Worm (Caenorhabditis elegans) whole organism, L2 larva: ENCODE measurements around the gene F43C11.4.

Experiments used
- C34F6.9 ChIP-seq: fragments of 150-350 bp; optimal IDR thresholded peaks from 2 replicates; lab custom pipeline; 2014; ENCODE audit warnings: missing biosample characterization, missing genetic modification characterization
- R02D3.7 ChIP-seq: fragments of 150-350 bp; optimal IDR thresholded peaks from 2 replicates; lab custom pipeline; 2014; ENCODE audit warnings: missing biosample characterization, missing genetic modification characterization
- Y55F3AM.14 ChIP-seq: fragments of 200-800 bp; sonication (Bioruptor generic); optimal IDR thresholded peaks from 2 replicates; lab custom pipeline; 2018; ENCODE audit warnings: mild to moderate bottlenecking, missing genetic modification characterization, missing compliant biosample characterization
- ZK546.5 ChIP-seq: sonication (generic microtip); optimal IDR thresholded peaks from 2 replicates; lab custom pipeline; 2017; ENCODE audit warnings: missing biosample characterization, missing genetic modification characterization
- aly-2 ChIP-seq: fragments of 150-350 bp; optimal IDR thresholded peaks from 2 replicates; lab custom pipeline; 2014; ENCODE audit warnings: missing biosample characterization, missing genetic modification characterization
- ceh-82 ChIP-seq: fragments of 150-350 bp; optimal IDR thresholded peaks from 2 replicates; lab custom pipeline; 2014; ENCODE audit warnings: missing biosample characterization, missing genetic modification characterization
- dmd-4 ChIP-seq: sonication (generic microtip); optimal IDR thresholded peaks from 2 replicates; lab custom pipeline; 2017; ENCODE audit warnings: missing biosample characterization, missing genetic modification characterization
- egl-27 ChIP-seq: sonication (generic microtip); optimal IDR thresholded peaks from 3 replicates; lab custom pipeline; 2017; ENCODE audit warnings: missing biosample characterization, missing genetic modification reagents, missing genetic modification characterization
- elt-1 ChIP-seq: fragments of 150-350 bp; optimal IDR thresholded peaks from 2 replicates; lab custom pipeline; 2014; ENCODE audit warnings: missing biosample characterization, missing genetic modification characterization
- elt-3 ChIP-seq: sonication (generic microtip); optimal IDR thresholded peaks from 2 replicates; lab custom pipeline; 2017; ENCODE audit warnings: missing biosample characterization, missing genetic modification characterization
- fos-1 ChIP-seq: fragments of 150-350 bp; optimal IDR thresholded peaks from 2 replicates; lab custom pipeline; 2014; ENCODE audit warnings: missing biosample characterization, missing genetic modification characterization
- gmeb-1 ChIP-seq: fragments of 150-350 bp; optimal IDR thresholded peaks from 2 replicates; lab custom pipeline; 2014; ENCODE audit warnings: missing biosample characterization, missing genetic modification characterization
- lin-11 ChIP-seq: fragments of 150-350 bp; sonication (generic microtip); optimal IDR thresholded peaks from 2 replicates; lab custom pipeline; 2014; ENCODE audit warnings: missing biosample characterization, missing genetic modification characterization, inconsistent platforms, mixed read lengths
- lin-13 ChIP-seq: fragments of 150-350 bp; optimal IDR thresholded peaks from 2 replicates; lab custom pipeline; 2014; ENCODE audit warnings: missing biosample characterization, missing genetic modification reagents, missing genetic modification characterization
- lin-39 ChIP-seq: fragments of 150-350 bp; optimal IDR thresholded peaks from 2 replicates; lab custom pipeline; 2014; ENCODE audit warnings: missing biosample characterization, missing genetic modification reagents, missing genetic modification characterization
- lsy-2 ChIP-seq, 2 experiments: fragments of 150-350 bp in 1 of 2; sonication (generic microtip) in 1 of 2; optimal IDR thresholded peaks; 2 replicates each; lab custom pipeline; 2014 to 2017; ENCODE audit warnings: missing biosample characterization in 2 of 2, missing genetic modification characterization in 2 of 2
- mdl-1 ChIP-seq, 2 experiments: fragments of 150-350 bp in 1 of 2; sonication (generic microtip) in 1 of 2; optimal IDR thresholded peaks; 2 replicates each; lab custom pipeline; 2017; ENCODE audit warnings: missing biosample characterization in 2 of 2, missing genetic modification characterization in 2 of 2
- nhr-10 ChIP-seq: sonication (generic microtip); optimal IDR thresholded peaks from 2 replicates; lab custom pipeline; 2017; ENCODE audit warnings: missing biosample characterization, missing genetic modification characterization
- nhr-11 ChIP-seq: fragments of 150-350 bp; optimal IDR thresholded peaks from 2 replicates; lab custom pipeline; 2014; ENCODE audit warnings: missing biosample characterization, missing genetic modification characterization
- nhr-12 ChIP-seq: fragments of 150-350 bp; optimal IDR thresholded peaks from 2 replicates; lab custom pipeline; 2014; ENCODE audit warnings: missing biosample characterization, missing genetic modification characterization
- nhr-129 ChIP-seq: fragments of 150-350 bp; optimal IDR thresholded peaks from 2 replicates; lab custom pipeline; 2014; ENCODE audit warnings: missing biosample characterization, missing genetic modification characterization
- nhr-21 ChIP-seq: fragments of 150-350 bp; optimal IDR thresholded peaks from 2 replicates; lab custom pipeline; 2014; ENCODE audit warnings: missing biosample characterization, missing genetic modification characterization
- nhr-237 ChIP-seq: fragments of 150-350 bp; optimal IDR thresholded peaks from 2 replicates; lab custom pipeline; 2014; ENCODE audit warnings: missing biosample characterization, missing genetic modification characterization
- nhr-25 ChIP-seq: fragments of 150-350 bp; sonication (generic microtip); optimal IDR thresholded peaks from 3 replicates; lab custom pipeline; 2014; ENCODE audit warnings: missing biosample characterization, missing genetic modification characterization
- nhr-6 ChIP-seq: fragments of 150-350 bp; optimal IDR thresholded peaks from 2 replicates; lab custom pipeline; 2014; ENCODE audit warnings: missing biosample characterization, missing genetic modification characterization
- nhr-77 ChIP-seq: fragments of 150-350 bp; optimal IDR thresholded peaks from 2 replicates; lab custom pipeline; 2014; ENCODE audit warnings: missing biosample characterization, missing genetic modification characterization
- peb-1 ChIP-seq: fragments of 150-350 bp; optimal IDR thresholded peaks from 2 replicates; lab custom pipeline; 2014; ENCODE audit warnings: missing biosample characterization, missing genetic modification characterization
- skn-1 ChIP-seq: sonication (generic microtip); optimal IDR thresholded peaks from 2 replicates; lab custom pipeline; 2017; ENCODE audit warnings: missing biosample characterization, missing genetic modification characterization
- sma-3 ChIP-seq: sonication (generic microtip); optimal IDR thresholded peaks from 2 replicates; lab custom pipeline; 2016; ENCODE audit warnings: missing genetic modification reagents, missing genetic modification characterization, missing compliant biosample characterization
- sma-9 ChIP-seq, 2 experiments: fragments of 150-350 bp in 1 of 2; sonication (generic microtip) in 1 of 2; optimal IDR thresholded peaks; 2 replicates each; lab custom pipeline; 2014 to 2016; ENCODE audit warnings: missing genetic modification characterization in 2 of 2, mild to moderate bottlenecking in 1 of 2, missing biosample characterization in 1 of 2, missing compliant biosample characterization in 1 of 2, missing genetic modification reagents in 1 of 2, moderate library complexity in 1 of 2
- snpc-4 ChIP-seq: fragments of 150-350 bp; optimal IDR thresholded peaks from 2 replicates; lab custom pipeline; 2014; ENCODE audit warnings: missing biosample characterization, missing genetic modification characterization
- unc-39 ChIP-seq: fragments of 150-350 bp; optimal IDR thresholded peaks from 2 replicates; lab custom pipeline; 2014; ENCODE audit warnings: missing biosample characterization, missing genetic modification characterization
- unc-62 ChIP-seq: fragments of 150-350 bp; optimal IDR thresholded peaks from 2 replicates; lab custom pipeline; 2014; ENCODE audit warnings: missing biosample characterization, missing genetic modification reagents, missing genetic modification characterization
- ztf-11 ChIP-seq: sonication (generic microtip); optimal IDR thresholded peaks from 2 replicates; lab custom pipeline; 2017; ENCODE audit warnings: missing biosample characterization, missing genetic modification characterization
- ztf-4 ChIP-seq: fragments of 150-350 bp; optimal IDR thresholded peaks from 2 replicates; lab custom pipeline; 2014; ENCODE audit warnings: missing biosample characterization, missing genetic modification characterization

The F43C11.4 gene

ce11 chrII:2342004-2342479, 4.7 kb upstream of the F43C11.4 start, which contains the start of gene F43C11.6 (continued):
- TF ChIP-seq sma-9 (GFP tag; optimal IDR thresholded peaks at IDR 0.05; lab: Kevin White, UChicago) (no peak), sma-9 (tag; optimal IDR thresholded peaks at IDR 0.05; lab: Kevin White, UChicago) (no peak), nhr-6 (tag; lab: Kevin White, UChicago) (no peak), nhr-237 (tag; lab: Kevin White, UChicago) (no peak), nhr-129 (tag; lab: Kevin White, UChicago) (peak; percentile 13), lin-13 (peak; percentile 42), unc-39 (no peak)

ce11 chrII:2352546-2352945, 5.8 kb downstream of the F43C11.4 start, which contains the start of gene F43C11.10:
TSS of gene F43C11.10 (minus strand) at chrII:2352646.
- TF ChIP-seq nhr-21 (tag; lab: Kevin White, UChicago) (no peak), skn-1 (no peak), aly-2 (tag; lab: Kevin White, UChicago) (no peak), dmd-4 (tag; lab: Kevin White, UChicago) (no peak), elt-1 (tag; lab: Kevin White, UChicago) (no peak), lin-39 (tag; lab: Kevin White, UChicago) (no peak), ztf-11 (no peak), elt-3 (tag; lab: Kevin White, UChicago) (no peak), sma-9 (GFP tag; optimal IDR thresholded peaks at IDR 0.05; lab: Kevin White, UChicago) (no peak), sma-9 (tag; optimal IDR thresholded peaks at IDR 0.05; lab: Kevin White, UChicago) (no peak), nhr-237 (tag; lab: Kevin White, UChicago) (no peak), gmeb-1 (no peak), lin-11 (tag; lab: Kevin White, UChicago) (no peak), R02D3.7 (tag; lab: Kevin White, UChicago) (no peak), nhr-77 (tag; lab: Kevin White, UChicago) (no peak), lsy-2 (tag; optimal IDR thresholded peaks at IDR 0.05; lab: Kevin White, UChicago) (no peak), nhr-25 (tag; lab: Kevin White, UChicago) (no peak), nhr-10 (tag; lab: Kevin White, UChicago) (no peak)
- TF ChIP-seq, all 48 proteins: peak for 0

- TF ChIP-seq gmeb-1 (no peak), elt-1 (tag; lab: Kevin White, UChicago) (no peak), unc-39 (no peak), Y55F3AM.14 (GFP tag; lab: Kevin White, UChicago) (no peak), egl-27 (no peak), C34F6.9 (tag; lab: Kevin White, UChicago) (no peak), peb-1 (tag; lab: Kevin White, UChicago) (no peak), dmd-4 (tag; lab: Kevin White, UChicago) (no peak), nhr-12 (no peak), ztf-4 (tag; lab: Kevin White, UChicago) (no peak), nhr-25 (tag; lab: Kevin White, UChicago) (no peak), unc-62 (GFP tag; lab: Kevin White, UChicago) (no peak), ztf-11 (no peak), ceh-82 (tag; lab: Kevin White, UChicago) (no peak), fos-1 (tag; lab: Kevin White, UChicago) (no peak), snpc-4 (no peak), sma-3 (GFP tag; lab: Kevin White, UChicago) (no peak), mdl-1 (tag; optimal IDR thresholded peaks at IDR 0.05; lab: Kevin White, UChicago) (no peak)
These were observed 6.2 kb downstream of the F43C11.4 start, which contains the start of gene F43C11.3 for ce11 chrII:2353012-2353411. TSS of gene F43C11.3 (plus strand) at chrII:2353312.

ce11 chrII:2354476-2354875, 7.7 kb downstream of the F43C11.4 start, which contains the start of gene F43C11.2:
TSS of gene F43C11.2 (plus strand) at chrII:2354776.
- TF ChIP-seq nhr-12 (no peak), dmd-4 (tag; lab: Kevin White, UChicago) (no peak), ZK546.5 (no peak), C34F6.9 (tag; lab: Kevin White, UChicago) (no peak), unc-62 (GFP tag; lab: Kevin White, UChicago) (no peak), ztf-11 (no peak), fos-1 (tag; lab: Kevin White, UChicago) (no peak), nhr-21 (tag; lab: Kevin White, UChicago) (no peak), mdl-1 (tag; optimal IDR thresholded peaks at IDR 0.05; lab: Kevin White, UChicago) (no peak), nhr-129 (tag; lab: Kevin White, UChicago) (no peak), nhr-25 (tag; lab: Kevin White, UChicago) (no peak), ztf-4 (tag; lab: Kevin White, UChicago) (no peak), nhr-11 (tag; lab: Kevin White, UChicago) (no peak), R02D3.7 (tag; lab: Kevin White, UChicago) (no peak)
